Worm (Caenorhabditis elegans) whole organism, L1 larva: ENCODE measurements around the gene seld-1.

Source experiments
- aly-2 ChIP-seq: fragments of 150-350 bp; optimal IDR thresholded peaks from 2 replicates; lab custom pipeline; 2014; ENCODE audit warnings: missing biosample characterization, missing genetic modification characterization
- ceh-8 ChIP-seq: fragments of 200-800 bp; sonication (Bioruptor generic); optimal IDR thresholded peaks from 2 replicates; lab custom pipeline; 2018; ENCODE audit warnings: mild to moderate bottlenecking, missing genetic modification characterization, moderate library complexity, missing compliant biosample characterization
- efl-1 ChIP-seq, 4 experiments: fragments of 150-350 bp; optimal IDR thresholded peaks in 3 of 4; peaks in 1 of 4; 1 replicate in 1 of 4; 2 replicates in 3 of 4; lab custom pipeline; 2014; ENCODE audit warnings: missing biosample characterization in 2 of 4, missing genetic modification characterization in 2 of 4, missing genetic modification reagents in 2 of 4
- fos-1 ChIP-seq: fragments of 150-350 bp; optimal IDR thresholded peaks from 2 replicates; lab custom pipeline; 2014; ENCODE audit warnings: missing biosample characterization, missing genetic modification characterization
- hlh-17 ChIP-seq: fragments of 200-800 bp; sonication (Bioruptor generic); optimal IDR thresholded peaks from 2 replicates; lab custom pipeline; 2018; ENCODE audit warnings: missing genetic modification characterization, mild to moderate bottlenecking, missing compliant biosample characterization, moderate library complexity, borderline replicate concordance
- hlh-4 ChIP-seq: sonication (generic microtip); optimal IDR thresholded peaks from 2 replicates; lab custom pipeline; 2016; ENCODE audit warnings: mild to moderate bottlenecking, missing genetic modification characterization, missing compliant biosample characterization
- lin-13 ChIP-seq: fragments of 150-350 bp; optimal IDR thresholded peaks from 2 replicates; lab custom pipeline; 2014; ENCODE audit warnings: missing biosample characterization, missing genetic modification reagents, missing genetic modification characterization
- lin-14 ChIP-seq: fragments of 200-800 bp; sonication (Bioruptor generic); optimal IDR thresholded peaks from 2 replicates; lab custom pipeline; 2018; ENCODE audit warnings: mild to moderate bottlenecking, missing genetic modification characterization, moderate library complexity, missing compliant biosample characterization
- lir-3 ChIP-seq: sonication (generic microtip); optimal IDR thresholded peaks from 2 replicates; lab custom pipeline; 2016; ENCODE audit warnings: mild to moderate bottlenecking, missing genetic modification characterization, moderate library complexity, missing compliant biosample characterization; ENCODE audit not compliant: poor library complexity
- nhr-71 ChIP-seq: sonication (generic microtip); optimal IDR thresholded peaks from 2 replicates; lab custom pipeline; 2016; ENCODE audit warnings: mild to moderate bottlenecking, missing genetic modification characterization, moderate library complexity, missing compliant biosample characterization
- nhr-90 ChIP-seq: sonication (generic microtip); optimal IDR thresholded peaks from 2 replicates; lab custom pipeline; 2016; ENCODE audit warnings: mild to moderate bottlenecking, missing genetic modification characterization, missing compliant biosample characterization; ENCODE audit not compliant: poor library complexity
- skn-1 ChIP-seq: fragments of 150-350 bp; optimal IDR thresholded peaks from 2 replicates; lab custom pipeline; 2014; ENCODE audit warnings: missing biosample characterization, missing genetic modification characterization
- snu-23 ChIP-seq: sonication (generic microtip); optimal IDR thresholded peaks from 2 replicates; lab custom pipeline; 2016; ENCODE audit warnings: missing genetic modification characterization, missing compliant biosample characterization
- tbx-2 ChIP-seq: sonication (generic microtip); optimal IDR thresholded peaks from 2 replicates; lab custom pipeline; 2016; ENCODE audit warnings: missing genetic modification characterization, missing compliant biosample characterization
- tlp-1 ChIP-seq: fragments of 150-350 bp; optimal IDR thresholded peaks from 2 replicates; lab custom pipeline; 2014; ENCODE audit warnings: missing biosample characterization, missing genetic modification characterization
- ztf-11 ChIP-seq, 2 experiments: sonication (generic microtip); optimal IDR thresholded peaks; 2 replicates each; lab custom pipeline; 2016 to 2017; ENCODE audit warnings: missing genetic modification characterization in 2 of 2, missing biosample characterization in 1 of 2, missing compliant biosample characterization in 1 of 2

Gene seld-1

DNA sequence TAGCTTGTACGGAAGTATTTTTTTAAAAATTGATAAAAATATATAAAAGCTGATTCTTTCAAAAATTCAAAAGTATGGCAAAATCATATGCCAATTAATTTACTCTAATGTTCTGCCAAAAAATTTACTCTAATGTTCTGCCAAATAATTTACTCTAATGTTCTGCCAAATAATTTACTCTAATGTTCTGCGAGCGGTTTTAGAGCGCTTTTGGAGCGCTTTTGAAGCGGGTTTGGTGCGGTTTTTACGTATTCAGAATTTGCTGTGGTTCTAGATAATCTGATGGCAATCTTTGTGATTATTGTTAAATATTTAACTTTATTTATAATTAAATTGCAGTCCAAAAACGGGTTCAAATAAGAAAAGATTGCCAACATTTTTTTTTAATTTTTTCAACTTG is 44.1 kb downstream of the seld-1 start:
- TF ChIP-seq hlh-4 (peak; percentile 15), tbx-2 (tag; lab: Kevin White, UChicago) (no peak), aly-2 (tag; lab: Kevin White, UChicago) (no peak), snu-23 (GFP tag; lab: Kevin White, UChicago) (no peak), fos-1 (tag; lab: Kevin White, UChicago) (no peak), ceh-8 (no peak)

DNA sequence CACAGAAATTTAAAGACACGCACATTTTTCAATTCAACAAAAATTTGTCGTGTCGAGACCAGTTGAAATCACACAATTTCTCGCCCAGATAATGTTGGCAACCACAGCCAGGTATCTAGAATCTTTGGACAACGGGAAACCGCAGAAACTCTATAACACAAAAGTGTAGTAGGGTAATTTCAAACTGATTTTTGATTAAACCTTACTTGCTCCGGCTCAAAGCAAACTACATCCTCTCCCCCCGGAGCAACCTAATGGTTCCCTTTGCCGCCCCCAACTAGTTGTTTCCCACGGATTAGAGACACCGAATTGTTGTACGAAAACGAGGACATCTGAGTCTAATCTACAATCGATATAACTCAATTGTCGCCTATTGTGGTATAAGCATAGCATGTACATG is 49.1 kb downstream of the seld-1 start:
- TF ChIP-seq lin-13 (no peak), skn-1 (no peak), efl-1 (optimal IDR thresholded peaks at IDR 0.05; lab: Kevin White, UChicago) (no peak), efl-1 (GFP tag; optimal IDR thresholded peaks at IDR 0.05 in 1 of 2; lab: Kevin White, UChicago) (peak in 1 of 2 experiments; percentile 76), lir-3 (no peak)

DNA sequence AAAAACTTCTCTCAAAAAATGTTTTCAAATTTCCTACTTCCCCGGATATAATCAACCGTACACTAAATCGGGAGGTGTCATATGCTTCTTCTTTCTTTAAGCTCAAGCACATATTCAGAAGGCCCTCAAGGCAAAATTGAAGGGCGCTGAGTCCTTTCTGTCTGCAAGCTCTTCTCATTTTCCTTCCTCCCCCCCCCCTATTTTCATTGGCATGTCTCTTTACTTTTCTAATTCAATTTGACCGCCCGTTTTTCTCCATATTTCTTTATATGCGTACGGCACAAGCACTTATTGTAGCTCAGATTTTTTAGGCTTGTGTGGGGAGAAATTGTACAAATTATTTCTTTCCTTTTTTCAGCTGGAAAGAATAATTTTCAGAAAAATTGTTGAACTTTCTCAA is 50.3 kb downstream of the seld-1 start:
- TF ChIP-seq nhr-71 (tag; lab: Kevin White, UChicago) (no peak), hlh-17 (GFP tag; lab: Kevin White, UChicago) (no peak), nhr-90 (tag; lab: Kevin White, UChicago) (no peak), ztf-11 (tag; optimal IDR thresholded peaks at IDR 0.05; lab: Kevin White, UChicago) (no peak), lin-14 (GFP tag; lab: Kevin White, UChicago) (peak; percentile 58), hlh-4 (no peak)

DNA sequence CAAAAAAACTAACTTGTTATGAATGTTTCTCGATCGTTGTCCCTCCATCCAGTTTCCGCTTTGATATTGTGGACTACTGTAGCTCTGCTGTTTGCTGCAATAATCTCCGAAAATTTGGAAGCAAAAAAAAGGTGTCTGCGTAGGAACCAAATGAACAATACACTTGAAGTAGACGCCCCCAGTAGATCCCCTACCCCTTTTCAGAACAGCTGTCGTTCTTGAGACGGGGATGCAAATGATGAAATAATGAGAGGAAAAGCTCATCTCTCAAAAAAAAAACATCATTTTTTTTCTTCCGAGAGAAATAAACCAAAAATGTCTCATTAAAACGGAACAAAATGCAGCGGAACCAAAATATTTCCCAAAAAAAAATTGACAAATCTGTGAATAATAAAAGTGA is 52.1 kb downstream of the seld-1 start:
- TF ChIP-seq lin-14 (GFP tag; lab: Kevin White, UChicago): peak; percentile 22
- no peak for TF ChIP-seq tlp-1 (tag; lab: Kevin White, UChicago)
